Fruit fly (Drosophila melanogaster) whole organism, embryonic: Measurements from ENCODE around the gene kat-60L1.
A peak's percentile ranks its signal among the peaks of the same experiment; 100 is the strongest.

Experiments used
- Antp ChIP-seq: fragments of 200-800 bp; sonication (Bioruptor generic); optimal IDR thresholded peaks from 3 replicates; lab custom pipeline; 2016; ENCODE audit warnings: missing biosample characterization, missing genetic modification characterization
- B-H1 ChIP-seq: fragments of 200-800 bp; sonication (Bioruptor generic); IDR thresholded peaks from 3 replicates; pipeline ENCODE4 v1.3.6; 2022; ENCODE audit warnings: missing biosample characterization, missing genetic modification characterization
- Bgb ChIP-seq: fragments of 200-800 bp; sonication (Bioruptor generic); IDR thresholded peaks from 2 replicates; pipeline ENCODE4 v1.3.6; 2022; ENCODE audit warnings: missing biosample characterization, missing genetic modification characterization; ENCODE audit not compliant: partially characterized antibody
- Bteb2 ChIP-seq: fragments of 200-800 bp; sonication (Bioruptor generic); optimal IDR thresholded peaks from 2 replicates; lab custom pipeline; 2016; ENCODE audit warnings: missing biosample characterization, missing genetic modification characterization
- CG10321 ChIP-seq: fragments of 200-800 bp; sonication (Bioruptor generic); IDR thresholded peaks from 2 replicates; pipeline ENCODE4 v1.3.6; 2022; ENCODE audit warnings: missing biosample characterization, missing genetic modification characterization
- CG10462 ChIP-seq: fragments of 200-800 bp; sonication (Bioruptor generic); optimal IDR thresholded peaks from 2 replicates; lab custom pipeline; 2016; ENCODE audit warnings: missing biosample characterization, missing genetic modification characterization
- CG13424 ChIP-seq: fragments of 200-800 bp; sonication (Bioruptor generic); optimal IDR thresholded peaks from 2 replicates; lab custom pipeline; 2019; ENCODE audit warnings: missing biosample characterization, mild to moderate bottlenecking, missing genetic modification characterization, moderate library complexity
- CG13894 ChIP-seq: fragments of 200-800 bp; sonication (Bioruptor generic); optimal IDR thresholded peaks from 3 replicates; lab custom pipeline; 2018; ENCODE audit warnings: missing biosample characterization, mild to moderate bottlenecking, missing genetic modification characterization, moderate library complexity
- CG16863 ChIP-seq: fragments of 200-800 bp; sonication (Bioruptor generic); optimal IDR thresholded peaks from 3 replicates; lab custom pipeline; 2016; ENCODE audit warnings: missing biosample characterization, missing genetic modification characterization
- CG17385 ChIP-seq: fragments of 200-800 bp; sonication (Bioruptor generic); optimal IDR thresholded peaks from 3 replicates; lab custom pipeline; 2018; ENCODE audit warnings: missing biosample characterization, mild to moderate bottlenecking, missing genetic modification characterization
- CG18011 ChIP-seq: fragments of 200-800 bp; sonication (Bioruptor generic); optimal IDR thresholded peaks from 2 replicates; lab custom pipeline; 2017; ENCODE audit warnings: missing biosample characterization, missing genetic modification characterization, mild to moderate bottlenecking, moderate library complexity, missing genotype
- CG1832 ChIP-seq: fragments of 200-800 bp; sonication (Bioruptor generic); optimal IDR thresholded peaks from 2 replicates; lab custom pipeline; 2017; ENCODE audit warnings: missing biosample characterization, mild to moderate bottlenecking, missing genetic modification characterization, inconsistent platforms
- CG30431 ChIP-seq: fragments of 200-800 bp; sonication (Bioruptor generic); optimal IDR thresholded peaks from 2 replicates; lab custom pipeline; 2017; ENCODE audit warnings: missing biosample characterization, missing genetic modification characterization
- CG31224 ChIP-seq: fragments of 200-800 bp; sonication (Bioruptor generic); IDR thresholded peaks from 2 replicates; pipeline ENCODE4 v1.3.6; 2022; ENCODE audit warnings: missing biosample characterization, missing genetic modification characterization
- CG32532 ChIP-seq: fragments of 200-800 bp; sonication (Bioruptor generic); IDR thresholded peaks from 2 replicates; pipeline ENCODE4 v1.3.6; 2022; ENCODE audit warnings: missing biosample characterization, missing genetic modification characterization
- CG4424 ChIP-seq: fragments of 200-800 bp; sonication (Bioruptor generic); optimal IDR thresholded peaks from 3 replicates; lab custom pipeline; 2016; ENCODE audit warnings: missing biosample characterization, missing genetic modification characterization
- CG4617 ChIP-seq: fragments of 200-800 bp; sonication (Bioruptor generic); optimal IDR thresholded peaks from 3 replicates; lab custom pipeline; 2016; ENCODE audit warnings: missing biosample characterization, missing genetic modification characterization, borderline replicate concordance
- CG5245 ChIP-seq: fragments of 200-800 bp; sonication (Bioruptor generic); optimal IDR thresholded peaks from 3 replicates; lab custom pipeline; 2016; ENCODE audit warnings: missing biosample characterization, missing genetic modification characterization
- CG6813 ChIP-seq: fragments of 200-800 bp; sonication (Bioruptor generic); optimal IDR thresholded peaks from 2 replicates; lab custom pipeline; 2017; ENCODE audit warnings: missing biosample characterization, missing genetic modification characterization, mild to moderate bottlenecking, moderate library complexity, missing genetic modification reagents
- CG7372 ChIP-seq: fragments of 200-800 bp; sonication (Bioruptor generic); IDR thresholded peaks from 2 replicates; pipeline ENCODE4 v1.3.6; 2022; ENCODE audit warnings: missing biosample characterization, missing genetic modification characterization
- CG7839 ChIP-seq: fragments of 200-800 bp; sonication (Bioruptor generic); optimal IDR thresholded peaks from 3 replicates; lab custom pipeline; 2018; ENCODE audit warnings: missing biosample characterization, mild to moderate bottlenecking, missing genetic modification characterization, moderate library complexity
- CG7928 ChIP-seq: fragments of 200-800 bp; sonication (Bioruptor generic); optimal IDR thresholded peaks from 2 replicates; lab custom pipeline; 2017; ENCODE audit warnings: missing biosample characterization, mild to moderate bottlenecking, missing genetic modification characterization
- CG9932 ChIP-seq: fragments of 200-800 bp; sonication (Bioruptor generic); IDR thresholded peaks from 2 replicates; pipeline ENCODE4 v1.3.6; 2022; ENCODE audit warnings: missing biosample characterization, missing genetic modification characterization
- CHES-1-like ChIP-seq: fragments of 200-800 bp; sonication (Bioruptor generic); optimal IDR thresholded peaks from 2 replicates; lab custom pipeline; 2016; ENCODE audit warnings: missing biosample characterization, missing genetic modification characterization
- Deaf1 ChIP-seq: fragments of 200-800 bp; optimal IDR thresholded peaks from 3 replicates; lab custom pipeline; 2019; ENCODE audit warnings: missing biosample characterization, mild to moderate bottlenecking, missing genetic modification characterization, moderate library complexity
- Dfd ChIP-seq, 2 experiments: fragments of >200 bp; optimal IDR thresholded peaks; 2 replicates each; lab custom pipeline; 2017; ENCODE audit warnings: missing biosample characterization in 2 of 2, missing genetic modification characterization in 2 of 2
- Ets65A ChIP-seq: fragments of 200-800 bp; sonication (Bioruptor generic); peaks from one replicate; lab custom pipeline; 2016; ENCODE audit warnings: missing biosample characterization, missing genetic modification characterization
- Mrtf ChIP-seq: fragments of 200-800 bp; sonication (Bioruptor generic); IDR thresholded peaks from 3 replicates; pipeline ENCODE4 v1.3.6; 2022; ENCODE audit warnings: missing biosample characterization, missing genetic modification characterization
- NFAT ChIP-seq: fragments of 200-800 bp; sonication (Bioruptor generic); IDR thresholded peaks from 2 replicates; pipeline ENCODE4 v1.3.6; 2022; ENCODE audit warnings: missing biosample characterization, missing genetic modification characterization
- Vsx1 ChIP-seq: fragments of 200-800 bp; sonication (Bioruptor generic); optimal IDR thresholded peaks from 2 replicates; lab custom pipeline; 2017; ENCODE audit warnings: missing biosample characterization, mild to moderate bottlenecking, missing genetic modification characterization, missing genetic modification reagents
- abd-A ChIP-seq: fragments of 200-800 bp; sonication (Bioruptor generic); optimal IDR thresholded peaks from 3 replicates; lab custom pipeline; 2019; ENCODE audit warnings: missing biosample characterization, mild to moderate bottlenecking, missing genetic modification characterization, moderate library complexity
- ac ChIP-seq: fragments of 200-800 bp; sonication (Bioruptor generic); optimal IDR thresholded peaks from 3 replicates; lab custom pipeline; 2017; ENCODE audit warnings: missing biosample characterization, mild to moderate bottlenecking, missing genetic modification characterization
- bcd ChIP-seq: fragments of 200-800 bp; sonication (Bioruptor generic); optimal IDR thresholded peaks from 2 replicates; lab custom pipeline; 2017; ENCODE audit warnings: missing biosample characterization, mild to moderate bottlenecking, missing genetic modification characterization
- btn ChIP-seq: fragments of 200-800 bp; sonication (Bioruptor generic); optimal IDR thresholded peaks from 2 replicates; lab custom pipeline; 2016; ENCODE audit warnings: missing biosample characterization, missing genetic modification characterization
- crol ChIP-seq: fragments of 200-800 bp; sonication (Bioruptor generic); IDR thresholded peaks from 2 replicates; pipeline ENCODE4 v1.3.6; 2022; ENCODE audit warnings: missing biosample characterization, missing genetic modification characterization
- grau ChIP-seq: fragments of 200-800 bp; optimal IDR thresholded peaks from 3 replicates; lab custom pipeline; 2019; ENCODE audit warnings: missing biosample characterization, mild to moderate bottlenecking, missing genetic modification characterization, moderate library complexity
- hb ChIP-seq: fragments of 200-800 bp; sonication (Bioruptor generic); IDR thresholded peaks from 3 replicates; pipeline ENCODE4 v1.3.6; 2022; ENCODE audit warnings: missing biosample characterization, missing genetic modification characterization; ENCODE audit not compliant: partially characterized antibody
- her ChIP-seq: fragments of 200-800 bp; sonication (Bioruptor generic); optimal IDR thresholded peaks from 2 replicates; lab custom pipeline; 2016; ENCODE audit warnings: missing biosample characterization, missing genetic modification characterization
- hth ChIP-seq: fragments of >200 bp; optimal IDR thresholded peaks from 2 replicates; lab custom pipeline; 2017; ENCODE audit warnings: inconsistent platforms
- jing ChIP-seq: fragments of 200-800 bp; sonication (Bioruptor generic); optimal IDR thresholded peaks from 2 replicates; lab custom pipeline; 2018; ENCODE audit warnings: missing biosample characterization, mild to moderate bottlenecking, missing genetic modification characterization
- klu ChIP-seq: fragments of 200-800 bp; sonication (Bioruptor generic); IDR thresholded peaks from 2 replicates; pipeline ENCODE4 v1.3.6; 2022; ENCODE audit warnings: missing biosample characterization, missing genetic modification characterization
- maf-S ChIP-seq: fragments of 200-800 bp; sonication (Bioruptor generic); optimal IDR thresholded peaks from 2 replicates; lab custom pipeline; 2016; ENCODE audit warnings: missing biosample characterization, missing genetic modification characterization
- schlank ChIP-seq: fragments of 200-800 bp; sonication (Bioruptor generic); optimal IDR thresholded peaks from 2 replicates; lab custom pipeline; 2018; ENCODE audit warnings: missing biosample characterization, mild to moderate bottlenecking, missing genetic modification characterization
- scrt ChIP-seq: fragments of 200-800 bp; sonication (Bioruptor generic); optimal IDR thresholded peaks from 2 replicates; lab custom pipeline; 2018; ENCODE audit warnings: missing biosample characterization, mild to moderate bottlenecking, missing genetic modification characterization, moderate library complexity
- sr ChIP-seq: fragments of 200-800 bp; sonication (Bioruptor generic); IDR thresholded peaks from 3 replicates; pipeline ENCODE4 v1.3.6; 2022; ENCODE audit warnings: missing biosample characterization, missing genetic modification characterization
- sug ChIP-seq: fragments of 200-800 bp; optimal IDR thresholded peaks from 2 replicates; lab custom pipeline; 2019; ENCODE audit warnings: missing biosample characterization, mild to moderate bottlenecking, missing genetic modification characterization, moderate library complexity
- yki ChIP-seq: fragments of >200 bp; optimal IDR thresholded peaks from 3 replicates; lab custom pipeline; 2018
- z ChIP-seq: fragments of 200-800 bp; sonication (Bioruptor generic); IDR thresholded peaks from 3 replicates; pipeline ENCODE4 v1.3.6; 2022; ENCODE audit warnings: missing biosample characterization, missing genetic modification characterization

The kat-60L1 gene

dm6 chr3R:5760980-5761379 is 20.6 kb upstream of the kat-60L1 start (continued):
- TF ChIP-seq Vsx1 (GFP tag; lab: Kevin White, UChicago) (no peak), CG13424 (tag; lab: Kevin White, UChicago) (no peak), bcd (GFP tag; lab: Kevin White, UChicago) (no peak), sr (GFP tag; lab: Robert Waterston, UW) (no peak), ac (GFP tag; lab: Kevin White, UChicago) (peak; percentile 39), CG6813 (GFP tag; lab: Kevin White, UChicago) (peak; percentile 39), CG7928 (GFP tag; lab: Kevin White, UChicago) (no peak)
- TF ChIP-seq, all 482 proteins: peak for 8

DNA sequence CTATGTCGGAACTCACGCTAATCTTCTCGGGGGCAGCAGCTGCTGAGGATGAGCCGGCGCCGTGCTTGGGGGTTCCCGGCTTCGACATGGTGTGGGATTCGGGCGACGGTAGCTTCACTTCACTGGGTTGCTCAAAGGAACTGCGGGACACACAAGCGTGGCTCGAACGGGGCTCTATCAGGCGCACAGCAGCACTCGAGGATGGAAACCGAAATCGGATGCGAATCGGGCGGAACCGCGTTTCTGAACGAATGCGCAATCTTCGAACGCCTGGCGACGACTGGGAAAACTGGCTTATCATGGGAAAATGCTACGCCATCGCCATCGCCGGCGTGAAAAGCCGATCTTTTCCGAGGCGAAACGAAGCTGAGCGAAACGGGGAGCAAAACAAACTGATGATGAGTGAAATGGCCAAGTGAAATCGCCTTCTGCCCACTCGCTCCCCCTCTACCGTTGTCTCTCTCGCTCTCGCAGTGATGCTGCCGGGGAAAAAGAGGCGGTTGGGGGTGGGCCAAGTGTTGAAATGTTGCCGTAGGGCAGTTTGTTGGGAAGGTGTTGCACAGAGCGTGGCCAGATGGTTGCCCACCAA is 9.9 kb upstream of the kat-60L1 start:
- no peak for TF ChIP-seq Dfd (GFP tag; optimal IDR thresholded peaks at IDR 0.05; lab: Kevin White, UChicago)
- TF ChIP-seq maf-S (GFP tag; lab: Kevin White, UChicago) = no peak
- TF ChIP-seq CG32532 (GFP tag; lab: Robert Waterston, UW) = no peak
- TF ChIP-seq CG10321 (GFP tag; lab: Robert Waterston, UW) = 0 out of 2 replicates have a peak, but pooled peaks have one; percentile 14
- no peak for TF ChIP-seq CHES-1-like (GFP tag; lab: Kevin White, UChicago)
- TF ChIP-seq CG13894 (tag; lab: Kevin White, UChicago) = peak; percentile 46
- no peak for TF ChIP-seq klu (GFP tag; lab: Robert Waterston, UW)
- TF ChIP-seq jing = no peak
- no peak for TF ChIP-seq Antp
- TF ChIP-seq grau (tag; lab: Kevin White, UChicago) = no peak
- peak; percentile 70 for TF ChIP-seq CG31224 (GFP tag; lab: Robert Waterston, UW)
- TF ChIP-seq abd-A (tag; lab: Kevin White, UChicago) = peak; percentile 53
- TF ChIP-seq schlank (tag; lab: Kevin White, UChicago) = no peak
- TF ChIP-seq hb (GFP tag; lab: Robert Waterston, UW) = no peak
- TF ChIP-seq scrt (GFP tag; lab: Kevin White, UChicago) = peak; percentile 42
- TF ChIP-seq CG9932 (GFP tag; lab: Robert Waterston, UW) = no peak
- TF ChIP-seq Bteb2 (GFP tag; lab: Kevin White, UChicago) = no peak
- TF ChIP-seq btn (GFP tag; lab: Kevin White, UChicago) = no peak
- TF ChIP-seq CG1832 = peak; percentile 30
- TF ChIP-seq her = no peak
- no peak for TF ChIP-seq B-H1
- no peak for TF ChIP-seq CG18011 (GFP tag; lab: Kevin White, UChicago)
- no peak for TF ChIP-seq CG7372 (GFP tag; lab: Robert Waterston, UW)
- peak; percentile 93 for TF ChIP-seq Ets65A (GFP tag; lab: Kevin White, UChicago)
- TF ChIP-seq CG4424 (GFP tag; lab: Kevin White, UChicago) = no peak
- TF ChIP-seq CG16863 (GFP tag; lab: Kevin White, UChicago) = no peak
- TF ChIP-seq CG7839 = no peak
- peak; percentile 95 for TF ChIP-seq Deaf1
- TF ChIP-seq CG10462 = no peak
- 0 out of 2 replicates have a peak, but pooled peaks have one; percentile 9 for TF ChIP-seq NFAT (GFP tag; lab: Robert Waterston, UW)
- no peak for TF ChIP-seq yki (lab: Kevin White, UChicago)
- TF ChIP-seq hth (lab: Kevin White, UChicago) = no peak
- peak; percentile 72 for TF ChIP-seq z
- 0 out of 2 replicates have a peak, but pooled peaks have one; percentile 28 for TF ChIP-seq crol (GFP tag; lab: Robert Waterston, UW)
- no peak for TF ChIP-seq CG4617
- TF ChIP-seq CG5245 = no peak
- no peak for TF ChIP-seq Mrtf (GFP tag; lab: Robert Waterston, UW)
- no peak for TF ChIP-seq CG17385 (GFP tag; lab: Kevin White, UChicago)
- TF ChIP-seq Bgb = 0 out of 2 replicates have a peak, but pooled peaks have one; percentile 23
- TF ChIP-seq CG30431 (GFP tag; lab: Kevin White, UChicago) = no peak
- no peak for TF ChIP-seq sug (tag; lab: Kevin White, UChicago)
- TF ChIP-seq, all 482 proteins: peak for 12
